Fruit fly (Drosophila melanogaster) S2 (cell line): Measurements from ENCODE around the gene CG6125.

Experiments used
- CG8478 ChIP-seq: fragments of >200 bp; optimal IDR thresholded peaks from 2 replicates; lab custom pipeline; 2018
- CTCF ChIP-seq, 2 experiments: fragments of >200 bp; optimal IDR thresholded peaks; 2 replicates each; lab custom pipeline; 2018

dm6 chr3R:15409772-15410688 is 3.2 kb upstream of the CG6125 start:
- TF ChIP-seq CG8478 (lab: Kevin White, UChicago) = no peak
- TF ChIP-seq CTCF (optimal IDR thresholded peaks at IDR 0.05; lab: Kevin White, UChicago) = no peak
